Worm (Caenorhabditis elegans) whole organism, L1 larva: ENCODE measurements around the gene T26C5.4.

Source experiments
- C16A3.4 ChIP-seq: fragments of 150-350 bp; optimal IDR thresholded peaks from 2 replicates; lab custom pipeline; 2014; ENCODE audit warnings: missing biosample characterization, missing genetic modification characterization
- F16B12.6 ChIP-seq: fragments of 150-350 bp; optimal IDR thresholded peaks from 2 replicates; lab custom pipeline; 2014; ENCODE audit warnings: missing biosample characterization, missing genetic modification characterization
- Y116A8C.19 ChIP-seq: sonication (generic microtip); optimal IDR thresholded peaks from 2 replicates; lab custom pipeline; 2016; ENCODE audit warnings: missing compliant biosample characterization, missing genetic modification characterization, borderline replicate concordance
- blmp-1 ChIP-seq: fragments of 150-350 bp; optimal IDR thresholded peaks from 2 replicates; lab custom pipeline; 2014; ENCODE audit warnings: missing biosample characterization, missing genetic modification characterization
- ceh-63 ChIP-seq: fragments of 200-800 bp; sonication (Bioruptor generic); optimal IDR thresholded peaks from 2 replicates; lab custom pipeline; 2018; ENCODE audit warnings: mild to moderate bottlenecking, missing genetic modification characterization, missing compliant biosample characterization
- ceh-8 ChIP-seq: fragments of 200-800 bp; sonication (Bioruptor generic); optimal IDR thresholded peaks from 2 replicates; lab custom pipeline; 2018; ENCODE audit warnings: mild to moderate bottlenecking, missing genetic modification characterization, moderate library complexity, missing compliant biosample characterization
- egl-13 ChIP-seq: sonication (generic microtip); optimal IDR thresholded peaks from 2 replicates; lab custom pipeline; 2016; ENCODE audit warnings: missing genotype, missing genetic modification reagents, missing genetic modification characterization, missing compliant biosample characterization
- egl-27 ChIP-seq, 2 experiments: fragments of 150-350 bp in 1 of 2; sonication (generic microtip); optimal IDR thresholded peaks; 3 replicates each; lab custom pipeline; 2017 to 2018; ENCODE audit warnings: missing biosample characterization in 2 of 2, missing genetic modification characterization in 2 of 2, missing genetic modification reagents in 2 of 2
- ets-5 ChIP-seq: fragments of 200-800 bp; sonication (Bioruptor generic); IDR thresholded peaks from 2 replicates; pipeline ENCODE4 v1.3.6; 2022; ENCODE audit warnings: missing genetic modification characterization, missing compliant biosample characterization
- fkh-10 ChIP-seq: sonication (generic microtip); optimal IDR thresholded peaks from 2 replicates; lab custom pipeline; 2017; ENCODE audit warnings: missing biosample characterization, missing genetic modification reagents, missing genetic modification characterization
- fos-1 ChIP-seq: fragments of 150-350 bp; optimal IDR thresholded peaks from 2 replicates; lab custom pipeline; 2014; ENCODE audit warnings: missing biosample characterization, missing genetic modification characterization
- grh-1 ChIP-seq: fragments of 200-800 bp; sonication (Bioruptor generic); IDR thresholded peaks from 2 replicates; pipeline ENCODE4 v1.3.6; 2022; ENCODE audit warnings: missing genetic modification reagents, missing genetic modification characterization, missing compliant biosample characterization
- hlh-17 ChIP-seq: fragments of 200-800 bp; sonication (Bioruptor generic); optimal IDR thresholded peaks from 2 replicates; lab custom pipeline; 2018; ENCODE audit warnings: missing genetic modification characterization, mild to moderate bottlenecking, missing compliant biosample characterization, moderate library complexity, borderline replicate concordance
- hlh-4 ChIP-seq: sonication (generic microtip); optimal IDR thresholded peaks from 2 replicates; lab custom pipeline; 2016; ENCODE audit warnings: mild to moderate bottlenecking, missing genetic modification characterization, missing compliant biosample characterization
- isw-1 ChIP-seq: fragments of 200-800 bp; sonication (Bioruptor generic); IDR thresholded peaks from 2 replicates; pipeline ENCODE4 v1.3.6; 2022; ENCODE audit warnings: missing genetic modification characterization, missing compliant biosample characterization
- jun-1 ChIP-seq: fragments of 150-350 bp; optimal IDR thresholded peaks from 2 replicates; lab custom pipeline; 2014; ENCODE audit warnings: missing biosample characterization, missing genetic modification reagents, missing genetic modification characterization
- lin-13 ChIP-seq: fragments of 150-350 bp; optimal IDR thresholded peaks from 2 replicates; lab custom pipeline; 2014; ENCODE audit warnings: missing biosample characterization, missing genetic modification reagents, missing genetic modification characterization
- lin-14 ChIP-seq: fragments of 200-800 bp; sonication (Bioruptor generic); optimal IDR thresholded peaks from 2 replicates; lab custom pipeline; 2018; ENCODE audit warnings: mild to moderate bottlenecking, missing genetic modification characterization, moderate library complexity, missing compliant biosample characterization
- lin-15B ChIP-seq: fragments of 150-350 bp; sonication (generic microtip); optimal IDR thresholded peaks from 3 replicates; lab custom pipeline; 2014; ENCODE audit warnings: missing biosample characterization, missing genetic modification characterization
- lir-3 ChIP-seq: sonication (generic microtip); optimal IDR thresholded peaks from 2 replicates; lab custom pipeline; 2016; ENCODE audit warnings: mild to moderate bottlenecking, missing genetic modification characterization, moderate library complexity, missing compliant biosample characterization; ENCODE audit not compliant: poor library complexity
- mab-9 ChIP-seq: fragments of 200-800 bp; sonication (Bioruptor generic); IDR thresholded peaks from 2 replicates; pipeline ENCODE4 v1.3.6; 2022; ENCODE audit warnings: missing genetic modification reagents, missing genetic modification characterization, missing compliant biosample characterization
- mef-2 ChIP-seq: fragments of 150-350 bp; optimal IDR thresholded peaks from 2 replicates; lab custom pipeline; 2014; ENCODE audit warnings: missing biosample characterization, missing genetic modification characterization
- nhr-11 ChIP-seq: fragments of 150-350 bp; optimal IDR thresholded peaks from 2 replicates; lab custom pipeline; 2014; ENCODE audit warnings: missing biosample characterization, missing genetic modification characterization
- nhr-19 ChIP-seq: fragments of 200-800 bp; sonication (Bioruptor generic); conservative IDR thresholded peaks from 2 replicates; pipeline ENCODE4 v1.3.6; 2022; ENCODE audit warnings: missing genetic modification characterization, missing compliant biosample characterization
- nhr-20 ChIP-seq: sonication (generic microtip); optimal IDR thresholded peaks from 2 replicates; lab custom pipeline; 2016; ENCODE audit warnings: mild to moderate bottlenecking, missing genetic modification characterization, missing compliant biosample characterization
- nhr-71 ChIP-seq: sonication (generic microtip); optimal IDR thresholded peaks from 2 replicates; lab custom pipeline; 2016; ENCODE audit warnings: mild to moderate bottlenecking, missing genetic modification characterization, moderate library complexity, missing compliant biosample characterization
- nhr-77 ChIP-seq: fragments of 150-350 bp; optimal IDR thresholded peaks from 2 replicates; lab custom pipeline; 2014; ENCODE audit warnings: missing biosample characterization, missing genetic modification characterization
- nhr-85 ChIP-seq: sonication (generic microtip); peaks from one replicate; lab custom pipeline; 2016; ENCODE audit warnings: missing genetic modification characterization, inconsistent platforms, missing compliant biosample characterization
- pag-3 ChIP-seq: sonication (generic microtip); optimal IDR thresholded peaks from 2 replicates; lab custom pipeline; 2017; ENCODE audit warnings: missing genetic modification characterization, mild to moderate bottlenecking, missing compliant biosample characterization, antibody characterized with exemption, borderline replicate concordance; ENCODE audit not compliant: insufficient read depth
- pqm-1 ChIP-seq: sonication (generic microtip); optimal IDR thresholded peaks from 3 replicates; lab custom pipeline; 2017; ENCODE audit warnings: missing biosample characterization, missing genetic modification characterization
- sox-4 ChIP-seq: sonication (generic microtip); optimal IDR thresholded peaks from 2 replicates; lab custom pipeline; 2016; ENCODE audit warnings: missing genetic modification characterization, missing compliant biosample characterization
- sptf-1 ChIP-seq: fragments of 150-350 bp; optimal IDR thresholded peaks from 2 replicates; lab custom pipeline; 2014; ENCODE audit warnings: missing biosample characterization, missing genetic modification characterization
- tlp-1 ChIP-seq: fragments of 150-350 bp; optimal IDR thresholded peaks from 2 replicates; lab custom pipeline; 2014; ENCODE audit warnings: missing biosample characterization, missing genetic modification characterization
- unc-30 ChIP-seq: sonication (generic microtip); optimal IDR thresholded peaks from 2 replicates; lab custom pipeline; 2017; ENCODE audit warnings: missing biosample characterization, missing genetic modification characterization
- unc-62 ChIP-seq: fragments of 150-350 bp; optimal IDR thresholded peaks from 2 replicates; lab custom pipeline; 2014; ENCODE audit warnings: missing biosample characterization, missing genetic modification reagents, missing genetic modification characterization
- unc-86 ChIP-seq: sonication (generic microtip); optimal IDR thresholded peaks from 2 replicates; lab custom pipeline; 2016; ENCODE audit warnings: missing genetic modification characterization, missing compliant biosample characterization
- unc-98 ChIP-seq: fragments of 200-800 bp; sonication (Bioruptor generic); IDR thresholded peaks from 2 replicates; pipeline ENCODE4 v1.3.6; 2022; ENCODE audit warnings: missing genetic modification characterization, missing compliant biosample characterization
- vab-15 ChIP-seq: sonication (generic microtip); optimal IDR thresholded peaks from 2 replicates; lab custom pipeline; 2017; ENCODE audit warnings: missing genotype, mild to moderate bottlenecking, missing genetic modification characterization, missing compliant biosample characterization
- zip-4 ChIP-seq: fragments of 200-800 bp; sonication (Bioruptor generic); optimal IDR thresholded peaks from 2 replicates; lab custom pipeline; 2018; ENCODE audit warnings: mild to moderate bottlenecking, missing genetic modification characterization, moderate library complexity, missing compliant biosample characterization
- ztf-4 ChIP-seq: fragments of 150-350 bp; optimal IDR thresholded peaks from 2 replicates; lab custom pipeline; 2014; ENCODE audit warnings: missing biosample characterization, missing genetic modification characterization

The T26C5.4 gene

ce11 chrII:9272942-9273341, 22.6 kb upstream of the T26C5.4 start, which contains the start of gene C01G6.4:
C01G6.4 (minus strand) TSS chrII:9273042.
- TF ChIP-seq vab-15 (no peak), ceh-63 (no peak), lin-14 (GFP tag; lab: Kevin White, UChicago) (no peak), nhr-77 (tag; lab: Kevin White, UChicago) (no peak), ceh-8 (no peak), sptf-1 (no peak), isw-1 (GFP tag; lab: Robert Waterston, UW) (no peak), sox-4 (tag; lab: Kevin White, UChicago) (no peak), unc-30 (tag; lab: Kevin White, UChicago) (no peak), jun-1 (tag; lab: Kevin White, UChicago) (no peak), nhr-11 (tag; lab: Kevin White, UChicago) (no peak)
- TF ChIP-seq, all 84 proteins: peak for 0

- TF ChIP-seq pqm-1 = no peak
- peak; percentile 15 for TF ChIP-seq nhr-85
- TF ChIP-seq grh-1 (GFP tag; lab: Robert Waterston, UW) = no peak
- TF ChIP-seq, all 84 proteins: peak for 1
Observed at ce11 chrII:9271285-9271684, 21.0 kb upstream of the T26C5.4 start.

- TF ChIP-seq grh-1 (GFP tag; lab: Robert Waterston, UW) (no peak), fos-1 (tag; lab: Kevin White, UChicago) (no peak), unc-62 (no peak), vab-15 (no peak), unc-98 (GFP tag; lab: Robert Waterston, UW) (no peak), mab-9 (no peak), egl-13 (tag; lab: Kevin White, UChicago) (no peak), pag-3 (no peak), mef-2 (tag; lab: Kevin White, UChicago) (no peak), ceh-63 (no peak), lir-3 (no peak), ztf-4 (tag; lab: Kevin White, UChicago) (no peak), nhr-19 (GFP tag; lab: Robert Waterston, UW) (no peak), hlh-17 (GFP tag; lab: Kevin White, UChicago) (no peak), Y116A8C.19 (tag; lab: Kevin White, UChicago) (no peak), hlh-4 (tag; lab: Kevin White, UChicago) (no peak), F16B12.6 (tag; lab: Kevin White, UChicago) (no peak), ets-5 (GFP tag; lab: Robert Waterston, UW) (no peak)
- TF ChIP-seq, all 84 proteins: peak for 0
Observed at ce11 chrII:9269588-9269987, 19.3 kb upstream of the T26C5.4 start, which contains the start of gene C01G6.3. C01G6.3 (plus strand) TSS chrII:9269888.

- no peak for TF ChIP-seq ets-5 (GFP tag; lab: Robert Waterston, UW)
- TF ChIP-seq blmp-1 = no peak
- no peak for TF ChIP-seq tlp-1 (tag; lab: Kevin White, UChicago)
- no peak for TF ChIP-seq unc-86
- TF ChIP-seq pqm-1 = no peak
- no peak for TF ChIP-seq egl-27 (tag; optimal IDR thresholded peaks at IDR 0.05; lab: Kevin White, UChicago)
- no peak for TF ChIP-seq nhr-20 (tag; lab: Kevin White, UChicago)
- no peak for TF ChIP-seq C16A3.4 (tag; lab: Kevin White, UChicago)
- no peak for TF ChIP-seq jun-1 (tag; lab: Kevin White, UChicago)
- TF ChIP-seq fkh-10 (GFP tag; lab: Kevin White, UChicago) = no peak
- no peak for TF ChIP-seq zip-4 (GFP tag; lab: Kevin White, UChicago)
- TF ChIP-seq lin-13 (GFP tag; lab: Kevin White, UChicago) = no peak
- no peak for TF ChIP-seq nhr-71 (tag; lab: Kevin White, UChicago)
- no peak for TF ChIP-seq lin-15B (tag; lab: Kevin White, UChicago)
- no peak for TF ChIP-seq fos-1 (tag; lab: Kevin White, UChicago)
Observed at ce11 chrII:9268983-9269382, 18.7 kb upstream of the T26C5.4 start.
